Fruit fly (Drosophila melanogaster) whole organism, embryonic: Measurements from ENCODE around the gene CG10301.

Source experiments
- Blimp-1 ChIP-seq: fragments of 200-800 bp; sonication (Bioruptor generic); optimal IDR thresholded peaks from 3 replicates; lab custom pipeline; 2018; ENCODE audit warnings: missing biosample characterization, missing genetic modification characterization, mild to moderate bottlenecking, moderate library complexity, missing genetic modification reagents
- CG14014 ChIP-seq: fragments of 200-800 bp; sonication (Bioruptor generic); IDR thresholded peaks from 2 replicates; pipeline ENCODE4 v1.3.6; 2022; ENCODE audit warnings: missing biosample characterization, missing genetic modification characterization
- CG15269 ChIP-seq: fragments of 200-800 bp; sonication (Bioruptor generic); optimal IDR thresholded peaks from 2 replicates; lab custom pipeline; 2018; ENCODE audit warnings: missing biosample characterization, mild to moderate bottlenecking, missing genetic modification characterization, moderate library complexity
- CG17361 ChIP-seq: fragments of 200-800 bp; sonication (Bioruptor generic); IDR thresholded peaks from 3 replicates; pipeline ENCODE4 v1.3.6; 2022; ENCODE audit warnings: missing biosample characterization, missing genetic modification characterization
- CG2116 ChIP-seq: fragments of 200-800 bp; sonication (Bioruptor generic); optimal IDR thresholded peaks from 3 replicates; lab custom pipeline; 2018; ENCODE audit warnings: missing biosample characterization, mild to moderate bottlenecking, missing genetic modification characterization
- CG2120 ChIP-seq: fragments of 200-800 bp; sonication (Bioruptor generic); optimal IDR thresholded peaks from 3 replicates; lab custom pipeline; 2016; ENCODE audit warnings: missing biosample characterization, missing genetic modification characterization
- CG2199 ChIP-seq: fragments of 200-800 bp; sonication (Bioruptor generic); IDR thresholded peaks from 3 replicates; pipeline ENCODE4 v1.3.6; 2022; ENCODE audit warnings: missing biosample characterization, missing genetic modification characterization
- CG2202 ChIP-seq: fragments of 200-800 bp; sonication (Bioruptor generic); optimal IDR thresholded peaks from 2 replicates; lab custom pipeline; 2018; ENCODE audit warnings: missing biosample characterization, mild to moderate bottlenecking, missing genetic modification characterization
- CG3065 ChIP-seq: fragments of 200-800 bp; sonication (Bioruptor generic); optimal IDR thresholded peaks from 2 replicates; lab custom pipeline; 2016; ENCODE audit warnings: missing biosample characterization, missing genetic modification characterization
- CG3847 ChIP-seq: fragments of 200-800 bp; sonication (Bioruptor generic); IDR thresholded peaks from 2 replicates; pipeline ENCODE4 v1.3.6; 2022; ENCODE audit warnings: missing biosample characterization, missing genetic modification characterization
- CG4282 ChIP-seq: fragments of 200-800 bp; sonication (Bioruptor generic); optimal IDR thresholded peaks from 2 replicates; lab custom pipeline; 2016; ENCODE audit warnings: missing biosample characterization, missing genetic modification characterization
- CG4854 ChIP-seq: fragments of 200-800 bp; sonication (Bioruptor generic); optimal IDR thresholded peaks from 2 replicates; lab custom pipeline; 2016; ENCODE audit warnings: missing biosample characterization, missing genetic modification characterization, inconsistent platforms
- CG5180 ChIP-seq: fragments of 200-800 bp; sonication (Bioruptor generic); optimal IDR thresholded peaks from 3 replicates; lab custom pipeline; 2017; ENCODE audit warnings: missing biosample characterization, missing genetic modification characterization, mild to moderate bottlenecking, moderate library complexity, missing genetic modification reagents
- CG5245 ChIP-seq: fragments of 200-800 bp; sonication (Bioruptor generic); optimal IDR thresholded peaks from 3 replicates; lab custom pipeline; 2016; ENCODE audit warnings: missing biosample characterization, missing genetic modification characterization
- CG7556 ChIP-seq: fragments of 200-800 bp; sonication (Bioruptor generic); optimal IDR thresholded peaks from 2 replicates; lab custom pipeline; 2017; ENCODE audit warnings: missing biosample characterization, mild to moderate bottlenecking, missing genetic modification characterization
- CG7786 ChIP-seq: fragments of 200-800 bp; sonication (Bioruptor generic); optimal IDR thresholded peaks from 2 replicates; lab custom pipeline; 2016; ENCODE audit warnings: missing biosample characterization, missing genetic modification characterization
- CG8290 ChIP-seq, 3 experiments: fragments of 200-800 bp; sonication (Bioruptor generic); optimal IDR thresholded peaks; 2 replicates each; lab custom pipeline; 2016 to 2019; ENCODE audit warnings: missing biosample characterization in 3 of 3, missing genetic modification characterization in 3 of 3, mild to moderate bottlenecking in 2 of 3, moderate library complexity in 1 of 3
- CG9437 ChIP-seq: fragments of 200-800 bp; sonication (Bioruptor generic); optimal IDR thresholded peaks from 2 replicates; lab custom pipeline; 2018; ENCODE audit warnings: missing biosample characterization, mild to moderate bottlenecking, missing genetic modification characterization
- D19B ChIP-seq: fragments of 200-800 bp; sonication (Bioruptor generic); optimal IDR thresholded peaks from 2 replicates; lab custom pipeline; 2017; ENCODE audit warnings: missing biosample characterization, mild to moderate bottlenecking, missing genetic modification characterization
- Dip2 ChIP-seq: fragments of 200-800 bp; sonication (Bioruptor generic); IDR thresholded peaks from 2 replicates; pipeline ENCODE4 v1.3.6; 2022; ENCODE audit warnings: missing biosample characterization, missing genetic modification characterization
- Dp ChIP-seq: fragments of 200-800 bp; sonication (Bioruptor generic); optimal IDR thresholded peaks from 2 replicates; lab custom pipeline; 2018; ENCODE audit warnings: missing biosample characterization, mild to moderate bottlenecking, missing genetic modification characterization, moderate library complexity
- HLH54F ChIP-seq: fragments of 200-800 bp; sonication (Bioruptor generic); optimal IDR thresholded peaks from 3 replicates; lab custom pipeline; 2016; ENCODE audit warnings: missing biosample characterization, missing genetic modification characterization
- MBD-R2 ChIP-seq: fragments of 200-800 bp; sonication (Bioruptor generic); IDR thresholded peaks from 2 replicates; pipeline ENCODE4 v1.3.6; 2022; ENCODE audit warnings: missing biosample characterization, missing genetic modification characterization
- MESR4 ChIP-seq: fragments of 200-800 bp; sonication (Bioruptor generic); optimal IDR thresholded peaks from 2 replicates; lab custom pipeline; 2018; ENCODE audit warnings: missing biosample characterization, mild to moderate bottlenecking, missing genetic modification characterization, moderate library complexity
- Side ChIP-seq: fragments of 200-800 bp; sonication (Bioruptor generic); optimal IDR thresholded peaks from 2 replicates; lab custom pipeline; 2016; ENCODE audit warnings: missing biosample characterization, missing genetic modification characterization
- Sry-δ ChIP-seq: fragments of 200-800 bp; sonication (Bioruptor generic); optimal IDR thresholded peaks from 2 replicates; lab custom pipeline; 2016; ENCODE audit warnings: missing biosample characterization, missing genetic modification characterization
- Usf ChIP-seq: fragments of 200-800 bp; sonication (Bioruptor generic); optimal IDR thresholded peaks from 2 replicates; lab custom pipeline; 2017; ENCODE audit warnings: missing genotype, missing biosample characterization, missing genetic modification characterization
- abd-A ChIP-seq: fragments of 200-800 bp; sonication (Bioruptor generic); optimal IDR thresholded peaks from 3 replicates; lab custom pipeline; 2019; ENCODE audit warnings: missing biosample characterization, mild to moderate bottlenecking, missing genetic modification characterization, moderate library complexity
- ato ChIP-seq: fragments of 200-800 bp; sonication (Bioruptor generic); IDR thresholded peaks from 2 replicates; pipeline ENCODE4 v1.3.6; 2022; ENCODE audit warnings: missing biosample characterization, missing genetic modification characterization; ENCODE audit not compliant: partially characterized antibody
- br ChIP-seq: fragments of >200 bp; optimal IDR thresholded peaks from 2 replicates; lab custom pipeline; 2017
- crol ChIP-seq: fragments of 200-800 bp; sonication (Bioruptor generic); IDR thresholded peaks from 2 replicates; pipeline ENCODE4 v1.3.6; 2022; ENCODE audit warnings: missing biosample characterization, missing genetic modification characterization
- ewg ChIP-seq: fragments of 200-800 bp; sonication (Bioruptor generic); optimal IDR thresholded peaks from 3 replicates; lab custom pipeline; 2017; ENCODE audit warnings: mild to moderate bottlenecking, missing biosample characterization, missing genetic modification reagents, missing genetic modification characterization
- eyg ChIP-seq: fragments of 200-800 bp; sonication (Bioruptor generic); optimal IDR thresholded peaks from 3 replicates; lab custom pipeline; 2016; ENCODE audit warnings: missing biosample characterization, missing genetic modification characterization
- fu2 ChIP-seq: fragments of 200-800 bp; sonication (Bioruptor generic); optimal IDR thresholded peaks from 2 replicates; lab custom pipeline; 2016; ENCODE audit warnings: missing biosample characterization, missing genetic modification characterization
- hbn ChIP-seq: fragments of 200-800 bp; sonication (Bioruptor generic); IDR thresholded peaks from 2 replicates; pipeline ENCODE4 v1.3.6; 2022; ENCODE audit warnings: missing biosample characterization, missing genetic modification characterization; ENCODE audit not compliant: partially characterized antibody
- jing ChIP-seq: fragments of 200-800 bp; sonication (Bioruptor generic); optimal IDR thresholded peaks from 2 replicates; lab custom pipeline; 2018; ENCODE audit warnings: missing biosample characterization, mild to moderate bottlenecking, missing genetic modification characterization
- knrl ChIP-seq: fragments of 200-800 bp; sonication (Bioruptor generic); IDR thresholded peaks from 3 replicates; pipeline ENCODE4 v1.3.6; 2022; ENCODE audit warnings: missing biosample characterization, missing genetic modification characterization; ENCODE audit not compliant: partially characterized antibody
- lab ChIP-seq: fragments of 200-800 bp; sonication (Bioruptor generic); optimal IDR thresholded peaks from 3 replicates; lab custom pipeline; 2017; ENCODE audit warnings: missing biosample characterization, missing genetic modification characterization, mild to moderate bottlenecking, moderate library complexity, missing genetic modification reagents
- lola ChIP-seq, 3 experiments: fragments of >200 bp in 2 of 3; fragments of 200-800 bp in 1 of 3; sonication (Bioruptor generic) in 1 of 3; optimal IDR thresholded peaks; 2 replicates each; lab custom pipeline; 2017 to 2019; ENCODE audit warnings: missing biosample characterization in 3 of 3, missing genetic modification characterization in 3 of 3, mild to moderate bottlenecking in 1 of 3, moderate library complexity in 1 of 3
- lov ChIP-seq, 2 experiments: fragments of 200-800 bp in 1 of 2; fragments of >200 bp in 1 of 2; sonication (Bioruptor generic) in 1 of 2; IDR thresholded peaks in 1 of 2; optimal IDR thresholded peaks in 1 of 2; 2 replicates in 1 of 2; 3 replicates in 1 of 2; pipeline versions ENCODE4 v1.3.6 to Lab custom; 2017 to 2022; ENCODE audit warnings: missing biosample characterization in 1 of 2, missing genetic modification characterization in 1 of 2
- nerfin-1 ChIP-seq: fragments of 200-800 bp; sonication (Bioruptor generic); optimal IDR thresholded peaks from 3 replicates; lab custom pipeline; 2019; ENCODE audit warnings: missing biosample characterization, mild to moderate bottlenecking, missing genetic modification characterization, moderate library complexity
- nmo ChIP-seq: fragments of 200-800 bp; sonication (Bioruptor generic); optimal IDR thresholded peaks from 2 replicates; lab custom pipeline; 2018; ENCODE audit warnings: missing biosample characterization, mild to moderate bottlenecking, missing genetic modification characterization, moderate library complexity
- p53 ChIP-seq: fragments of 200-800 bp; sonication (Bioruptor generic); optimal IDR thresholded peaks from 2 replicates; lab custom pipeline; 2016; ENCODE audit warnings: missing biosample characterization, missing genetic modification characterization
- repo ChIP-seq: fragments of 200-800 bp; sonication (Bioruptor generic); optimal IDR thresholded peaks from 2 replicates; lab custom pipeline; 2016; ENCODE audit warnings: missing biosample characterization, missing genetic modification characterization
- rib ChIP-seq: fragments of 200-800 bp; sonication (Bioruptor generic); IDR thresholded peaks from 2 replicates; pipeline ENCODE4 v1.3.6; 2022; ENCODE audit warnings: missing biosample characterization, missing genetic modification characterization
- sd ChIP-seq: fragments of 200-800 bp; sonication (Bioruptor generic); optimal IDR thresholded peaks from 3 replicates; lab custom pipeline; 2018; ENCODE audit warnings: missing biosample characterization, mild to moderate bottlenecking, missing genetic modification characterization, moderate library complexity
- stc ChIP-seq: fragments of 200-800 bp; sonication (Bioruptor generic); IDR thresholded peaks from 2 replicates; pipeline ENCODE4 v1.3.6; 2022; ENCODE audit warnings: missing biosample characterization, missing genetic modification characterization
- sug ChIP-seq: fragments of 200-800 bp; optimal IDR thresholded peaks from 2 replicates; lab custom pipeline; 2019; ENCODE audit warnings: missing biosample characterization, mild to moderate bottlenecking, missing genetic modification characterization, moderate library complexity
- tgo ChIP-seq: fragments of 200-800 bp; sonication (Bioruptor generic); IDR thresholded peaks from 3 replicates; pipeline ENCODE4 v1.3.6; 2022; ENCODE audit warnings: missing biosample characterization, missing genetic modification characterization
- tup ChIP-seq: fragments of 200-800 bp; sonication (Bioruptor generic); optimal IDR thresholded peaks from 2 replicates; lab custom pipeline; 2016; ENCODE audit warnings: missing biosample characterization, mild to moderate bottlenecking, missing genetic modification characterization, moderate library complexity

The CG10301 gene

DNA sequence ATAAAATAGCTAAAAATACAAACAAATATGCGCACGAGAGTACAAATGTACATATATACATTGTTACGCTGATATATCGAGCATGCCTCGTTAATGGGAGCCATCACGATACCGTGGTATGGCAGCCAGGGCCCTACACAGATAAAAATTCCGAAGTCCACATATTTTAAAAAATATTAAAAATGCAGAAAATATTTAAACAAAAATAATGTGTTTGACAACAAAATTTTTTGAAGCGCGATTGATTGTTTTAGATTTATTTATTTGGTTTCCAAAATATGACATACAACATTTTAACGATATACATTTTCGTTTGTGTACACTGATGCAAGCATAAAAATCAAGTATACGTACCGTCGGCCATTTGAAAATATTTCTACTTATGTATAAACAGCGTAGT, 16.8 kb downstream of the CG10301 start (continued):
- TF ChIP-seq CG9437 (GFP tag; lab: Kevin White, UChicago) (peak; percentile 23), crol (GFP tag; lab: Robert Waterston, UW) (no peak), abd-A (peak; percentile 5), HLH54F (GFP tag; lab: Kevin White, UChicago) (peak; percentile 73), rib (GFP tag; lab: Robert Waterston, UW) (peak; percentile 85; the same call in 1 of the 2 replicates), tup (GFP tag; lab: Kevin White, UChicago) (peak; percentile 40), fu2 (peak; percentile 65), lov (optimal IDR thresholded peaks at IDR 0.05; lab: Kevin White, UChicago) (no peak), lov (GFP tag; IDR thresholded peaks at IDR 0.05; lab: Robert Waterston, UW) (no peak), p53 (GFP tag; lab: Kevin White, UChicago) (no peak), nmo (peak; percentile 71), D19B (GFP tag; lab: Kevin White, UChicago) (peak; percentile 76), CG7556 (peak; percentile 82), jing (GFP tag; lab: Kevin White, UChicago) (peak; percentile 22), CG7786 (peak; percentile 76), Side (GFP tag; lab: Kevin White, UChicago) (peak; percentile 73), Sry-δ (GFP tag; lab: Kevin White, UChicago) (peak; percentile 14), hbn (no peak), CG5180 (GFP tag; lab: Kevin White, UChicago) (no peak), CG4282 (GFP tag; lab: Kevin White, UChicago) (no peak), knrl (no peak), CG3847 (GFP tag; lab: Robert Waterston, UW) (peak; percentile 76), br (lab: Kevin White, UChicago) (no peak), sd (tag; lab: Kevin White, UChicago) (peak; percentile 81), Blimp-1 (GFP tag; lab: Kevin White, UChicago) (peak; percentile 57), tgo (GFP tag; lab: Robert Waterston, UW) (peak; percentile 82), ewg (no peak), CG5245 (peak; percentile 22), MESR4 (GFP tag; lab: Kevin White, UChicago) (no peak), CG2116 (GFP tag; lab: Kevin White, UChicago) (peak; percentile 31), Dp (GFP tag; lab: Kevin White, UChicago) (no peak), nerfin-1 (no peak), CG17361 (GFP tag; lab: Robert Waterston, UW) (peak; percentile 75), CG14014 (GFP tag; lab: Robert Waterston, UW) (peak; percentile 86), Dip2 (GFP tag; lab: Robert Waterston, UW) (no peak), CG3065 (GFP tag; lab: Kevin White, UChicago) (peak; percentile 13), CG4854 (GFP tag; lab: Kevin White, UChicago) (peak; percentile 68), CG15269 (tag; lab: Kevin White, UChicago) (peak; percentile 84), repo (GFP tag; lab: Kevin White, UChicago) (peak; percentile 13), sug (tag; lab: Kevin White, UChicago) (peak; percentile 13), lab (GFP tag; lab: Kevin White, UChicago) (peak; percentile 95), lola (GFP tag; optimal IDR thresholded peaks at IDR 0.05; lab: Kevin White, UChicago) (no peak), MBD-R2 (GFP tag; lab: Robert Waterston, UW) (peak; percentile 58; the same call in 1 of the 2 replicates), CG2202 (no peak), stc (GFP tag; lab: Robert Waterston, UW) (peak; percentile 81), ato (GFP tag; lab: Robert Waterston, UW) (no peak), eyg (GFP tag; lab: Kevin White, UChicago) (peak; percentile 54), CG8290 (GFP tag; optimal IDR thresholded peaks at IDR 0.05; lab: Kevin White, UChicago) (peak; percentile 21), CG8290 (tag; optimal IDR thresholded peaks at IDR 0.05; lab: Kevin White, UChicago) (peak in 1 of 2 experiments; percentile 24), Usf (GFP tag; lab: Kevin White, UChicago) (peak; percentile 64), CG2120 (peak; percentile 95), CG2199 (GFP tag; lab: Robert Waterston, UW) (no peak)
